Worm (Caenorhabditis elegans): ENCODE data around the gene str-164.

ce11 chrIV:5008378-5008777 lies 47.8 kb downstream of the str-164 start, which contains the start of gene srm-2:
- no peak for TF ChIP-seq snpc-4 (tag; optimal IDR thresholded peaks at IDR 0.05)
- no peak for TF ChIP-seq lin-39 (tag; optimal IDR thresholded peaks at IDR 0.05)
- TF ChIP-seq ceh-28 (tag; optimal IDR thresholded peaks at IDR 0.05) = no peak
- TF ChIP-seq ZK546.5 (tag; optimal IDR thresholded peaks at IDR 0.05) = no peak
- TF ChIP-seq fkh-10 (GFP tag; optimal IDR thresholded peaks at IDR 0.05) = no peak

Measured in whole organism, L3 larva.